Fruit fly (Drosophila melanogaster): Measurements from ENCODE around the gene CG11899.

DNA sequence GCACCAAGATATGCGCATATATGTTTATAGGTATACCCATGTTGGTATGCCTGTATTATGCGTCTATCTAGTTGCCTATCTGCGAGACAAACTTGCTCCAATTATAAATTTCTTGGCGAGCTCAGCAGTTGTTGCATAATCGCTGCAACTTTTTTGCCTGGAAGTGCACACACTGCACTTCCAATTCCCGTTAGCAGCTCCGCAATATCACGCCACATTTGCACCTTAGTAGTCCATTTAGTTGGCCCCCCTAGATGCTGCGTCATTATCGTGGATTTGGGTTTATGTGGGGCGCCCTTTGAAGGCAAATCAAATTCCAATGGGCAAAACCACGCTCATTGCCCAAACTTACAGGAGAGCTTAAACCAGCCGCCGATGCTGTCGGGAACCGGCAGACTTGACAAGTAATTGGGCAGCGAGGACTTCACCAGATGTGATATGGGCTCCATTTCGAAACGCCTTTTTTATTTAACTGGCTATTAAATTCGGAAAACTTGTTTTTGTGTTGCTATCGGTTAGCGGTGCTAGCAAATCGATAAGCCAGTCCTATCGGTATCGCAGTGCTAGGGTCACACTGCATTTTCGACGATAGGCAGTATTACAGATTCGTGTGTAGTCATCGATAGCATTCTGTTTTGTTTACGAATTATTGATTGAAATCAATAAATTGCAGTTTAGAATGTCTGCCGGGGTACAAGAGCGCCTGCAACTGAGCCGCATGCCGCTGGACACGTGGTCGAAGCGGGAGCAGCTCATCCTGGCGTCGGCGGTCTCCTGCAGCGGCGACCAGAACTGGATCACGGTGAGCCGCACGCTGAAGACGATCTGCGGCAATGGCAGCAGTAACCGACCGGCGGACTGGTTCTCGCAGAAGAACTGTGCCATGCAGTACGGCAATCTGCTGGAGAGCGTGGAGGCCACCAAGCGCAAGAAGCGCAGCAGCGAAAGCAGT, 22.9 kb downstream of the CG11899 start, which contains the start of the genes Cisd2 and Brd8:
- TF ChIP-seq CG8478 (optimal IDR thresholded peaks at IDR 0.05) (no peak), CTCF (optimal IDR thresholded peaks at IDR 0.05) (peak in 1 of 2 experiments; percentile 6)
